Fruit fly (Drosophila melanogaster): ENCODE data around the gene Exo84.

The Exo84 gene

DNA sequence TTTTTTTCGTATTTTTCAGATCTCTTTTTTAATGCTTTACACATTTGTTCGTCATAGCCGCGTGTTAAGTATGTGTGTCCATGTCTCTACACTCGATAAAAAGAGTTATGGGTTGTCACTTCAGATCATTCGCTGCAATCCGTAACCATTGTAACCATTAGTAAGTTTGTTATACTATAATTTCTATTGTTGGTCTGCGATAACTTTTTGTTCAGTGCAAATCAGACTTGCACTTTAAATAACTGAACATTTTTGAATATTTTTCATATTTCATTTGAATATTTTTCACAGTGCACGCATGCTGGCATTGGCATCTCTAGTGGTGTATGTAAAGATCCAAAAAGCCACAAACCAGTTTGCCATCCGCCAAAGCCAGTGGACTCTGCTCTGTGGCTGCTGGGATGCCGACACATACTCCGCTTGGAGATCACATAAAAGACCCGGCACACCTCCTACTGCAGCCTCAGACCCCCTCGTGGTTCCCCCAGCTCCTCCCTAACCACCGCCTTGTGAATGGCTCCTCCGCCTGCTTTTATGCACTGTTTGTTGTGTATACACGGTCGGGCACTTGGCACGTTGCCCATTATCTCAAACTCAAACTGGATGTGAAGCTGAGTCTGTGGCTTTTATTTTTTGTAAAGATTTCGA, 43.0 kb downstream of the Exo84 start (continued):
- TF ChIP-seq Jarid2 (GFP tag; optimal IDR thresholded peaks at IDR 0.05) (peak; percentile 53), CG7357 (GFP tag; IDR thresholded peaks at IDR 0.05) (peak; percentile 74; the same call in 2 of the 3 replicates), CG34376 (GFP tag; optimal IDR thresholded peaks at IDR 0.05) (no peak), vnd (GFP tag; IDR thresholded peaks at IDR 0.05; ENCODE audit: partially characterized antibody) (no peak), CG17359 (tag; optimal IDR thresholded peaks at IDR 0.05) (peak; percentile 91), ham (GFP tag; IDR thresholded peaks at IDR 0.05) (no peak), pros (GFP tag; optimal IDR thresholded peaks at IDR 0.05) (no peak), Xbp1 (GFP tag; optimal IDR thresholded peaks at IDR 0.05) (peak; percentile 90), ci (GFP tag; IDR thresholded peaks at IDR 0.05) (peak; percentile 92), HLH3B (GFP tag; IDR thresholded peaks at IDR 0.05) (peak; percentile 90), Nf-YB (GFP tag; optimal IDR thresholded peaks at IDR 0.05) (peak; percentile 69), CG17328 (GFP tag; IDR thresholded peaks at IDR 0.05) (peak; percentile 85), CG7987 (GFP tag; optimal IDR thresholded peaks at IDR 0.05) (peak; percentile 41), MESR4 (GFP tag; optimal IDR thresholded peaks at IDR 0.05) (peak; percentile 36), CTCF (GFP tag; optimal IDR thresholded peaks at IDR 0.05) (peak; percentile 48), phol (tag; optimal IDR thresholded peaks at IDR 0.05) (peak; percentile 92), ro (GFP tag; IDR thresholded peaks at IDR 0.05) (peak; percentile 56; the same call in 1 of the 2 replicates), btn (GFP tag; optimal IDR thresholded peaks at IDR 0.05) (peak; percentile 84), CG6254 (GFP tag; optimal IDR thresholded peaks at IDR 0.05) (peak; percentile 79), pfk (GFP tag; optimal IDR thresholded peaks at IDR 0.05) (no peak), insv (GFP tag; optimal IDR thresholded peaks at IDR 0.05) (no peak), lola (GFP tag; optimal IDR thresholded peaks at IDR 0.05) (peak in 1 of 3 experiments; percentile 91), fd64A (GFP tag; optimal IDR thresholded peaks at IDR 0.05) (peak; percentile 82), CG31224 (GFP tag; IDR thresholded peaks at IDR 0.05) (0 out of 2 replicates have a peak, but pooled peaks have one; percentile 37), HLHmδ (GFP tag; optimal IDR thresholded peaks at IDR 0.05) (peak; percentile 98), Atf3 (GFP tag; optimal IDR thresholded peaks at IDR 0.05) (peak; percentile 84), HLH54F (GFP tag; optimal IDR thresholded peaks at IDR 0.05) (peak; percentile 81), sc (optimal IDR thresholded peaks at IDR 0.05) (no peak), sc (GFP tag; optimal IDR thresholded peaks at IDR 0.05) (peak; percentile 80), chinmo (GFP tag; IDR thresholded peaks at IDR 0.05; ENCODE audit: partially characterized antibody) (0 out of 4 replicates have a peak, but pooled peaks have one; percentile 22), Antp (GFP tag; optimal IDR thresholded peaks at IDR 0.05) (peak; percentile 74), Atf6 (GFP tag; IDR thresholded peaks at IDR 0.05) (peak; percentile 76), Fer3 (tag; optimal IDR thresholded peaks at IDR 0.05) (peak; percentile 85), bcd (GFP tag; optimal IDR thresholded peaks at IDR 0.05) (peak; percentile 88), gem (tag; optimal IDR thresholded peaks at IDR 0.05) (peak; percentile 94), CG31388 (GFP tag; optimal IDR thresholded peaks at IDR 0.05) (peak; percentile 73), nerfin-2 (GFP tag; IDR thresholded peaks at IDR 0.05; ENCODE audit: partially characterized antibody) (no peak), cwo (GFP tag; optimal IDR thresholded peaks at IDR 0.05) (peak; percentile 62), CG9797 (GFP tag; optimal IDR thresholded peaks at IDR 0.05) (peak; percentile 17), CG14050 (GFP tag; IDR thresholded peaks at IDR 0.05) (peak; percentile 83), lov (optimal IDR thresholded peaks at IDR 0.05) (no peak), lov (GFP tag; IDR thresholded peaks at IDR 0.05) (peak; percentile 69; the same call in 1 of the 3 replicates), fd96Cb (tag; optimal IDR thresholded peaks at IDR 0.05) (peak; percentile 87), CG11695 (GFP tag; IDR thresholded peaks at IDR 0.05) (peak; percentile 88), CG1233 (GFP tag; optimal IDR thresholded peaks at IDR 0.05) (peak; percentile 81), bigmax (GFP tag; optimal IDR thresholded peaks at IDR 0.05) (no peak), CG9437 (GFP tag; optimal IDR thresholded peaks at IDR 0.05) (peak; percentile 83), onecut (GFP tag; IDR thresholded peaks at IDR 0.05) (peak; percentile 72), odd (GFP tag; optimal IDR thresholded peaks at IDR 0.05) (peak; percentile 81), seq (GFP tag; IDR thresholded peaks at IDR 0.05) (peak; percentile 86)

Data from whole organism, embryonic.